Fruit fly (Drosophila melanogaster): ENCODE measurements around the gene Cpr76Bd.
A peak's percentile ranks its signal among the peaks of the same experiment; 100 is the strongest.

Cpr76Bd gene

dm6 chr3L:19497135-19497534 lies 35.4 kb upstream of the Cpr76Bd start:
- TF ChIP-seq Crg-1 (GFP tag; optimal IDR thresholded peaks at IDR 0.05) (no peak), tj (GFP tag; optimal IDR thresholded peaks at IDR 0.05) (no peak), CG11617 (GFP tag; optimal IDR thresholded peaks at IDR 0.05) (no peak), CG5204 (GFP tag; optimal IDR thresholded peaks at IDR 0.05) (no peak), CG14711 (tag; optimal IDR thresholded peaks at IDR 0.05) (no peak), cic (GFP tag; optimal IDR thresholded peaks at IDR 0.05) (no peak), CG1620 (GFP tag; optimal IDR thresholded peaks at IDR 0.05) (no peak), CG7045 (GFP tag; optimal IDR thresholded peaks at IDR 0.05) (no peak), kay (GFP tag; ENCODE audit: borderline replicate concordance) (no peak), Hr96 (GFP tag; optimal IDR thresholded peaks at IDR 0.05) (no peak), ovo (GFP tag; optimal IDR thresholded peaks at IDR 0.05) (no peak), CG33017 (tag; optimal IDR thresholded peaks at IDR 0.05) (no peak), toe (GFP tag; optimal IDR thresholded peaks at IDR 0.05) (no peak), CG12768 (GFP tag; optimal IDR thresholded peaks at IDR 0.05) (no peak), pad (GFP tag; optimal IDR thresholded peaks at IDR 0.05) (no peak), cnc (optimal IDR thresholded peaks at IDR 0.05) (no peak), Clk (GFP tag; optimal IDR thresholded peaks at IDR 0.05) (no peak), Mnt (GFP tag; optimal IDR thresholded peaks at IDR 0.05) (no peak), CG7101 (tag; optimal IDR thresholded peaks at IDR 0.05) (no peak)

DNA sequence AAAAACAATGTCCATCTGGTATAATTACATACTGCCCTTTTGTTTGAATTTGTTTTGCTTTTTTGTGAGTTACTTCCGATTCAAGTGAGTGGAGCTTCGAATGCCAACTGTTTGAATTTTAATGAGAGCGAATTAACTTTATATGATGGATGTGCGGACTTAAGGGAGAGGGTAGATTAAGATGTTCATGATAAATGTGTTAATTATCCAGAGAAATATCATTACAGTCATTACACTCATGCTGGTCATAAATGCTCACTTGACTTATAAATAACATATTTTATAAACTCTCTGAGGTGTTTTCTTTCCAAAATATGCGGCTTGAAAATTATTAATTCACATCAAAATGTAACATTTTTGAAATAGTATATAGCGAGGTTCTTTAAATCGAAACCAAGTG lies 34.9 kb upstream of the Cpr76Bd start, which contains the start of gene CG9449:
Gene CG9449 (minus strand): TSS at position 101 of the 400 bp plus-strand sequence.
- TF ChIP-seq Hr96 (GFP tag; optimal IDR thresholded peaks at IDR 0.05): no peak
- no peak for TF ChIP-seq toe (GFP tag; optimal IDR thresholded peaks at IDR 0.05)
- TF ChIP-seq CG1620 (GFP tag; optimal IDR thresholded peaks at IDR 0.05): no peak
- TF ChIP-seq cnc (optimal IDR thresholded peaks at IDR 0.05): no peak
- TF ChIP-seq Mnt (GFP tag; optimal IDR thresholded peaks at IDR 0.05): no peak
- no peak for TF ChIP-seq CG12768 (GFP tag; optimal IDR thresholded peaks at IDR 0.05)
- TF ChIP-seq ovo (GFP tag; optimal IDR thresholded peaks at IDR 0.05): no peak
- no peak for TF ChIP-seq CG33017 (tag; optimal IDR thresholded peaks at IDR 0.05)
- TF ChIP-seq CG14711 (tag; optimal IDR thresholded peaks at IDR 0.05): no peak
- no peak for TF ChIP-seq Crg-1 (GFP tag; optimal IDR thresholded peaks at IDR 0.05)
- TF ChIP-seq CG7045 (GFP tag; optimal IDR thresholded peaks at IDR 0.05): no peak

dm6 chr3L:19499334-19499733 lies 33.2 kb upstream of the Cpr76Bd start:
- TF ChIP-seq CG7045 (GFP tag; optimal IDR thresholded peaks at IDR 0.05) (peak; percentile 66), Crg-1 (GFP tag; optimal IDR thresholded peaks at IDR 0.05) (no peak), CG5204 (GFP tag; optimal IDR thresholded peaks at IDR 0.05) (no peak), Mnt (GFP tag; optimal IDR thresholded peaks at IDR 0.05) (no peak)

dm6 chr3L:19500698-19501097 lies 31.8 kb upstream of the Cpr76Bd start, which contains the start of gene CG9451:
CG9451 (minus strand) TSS chr3L:19500798.
- TF ChIP-seq Crg-1 (GFP tag; optimal IDR thresholded peaks at IDR 0.05) (no peak), ovo (GFP tag; optimal IDR thresholded peaks at IDR 0.05) (no peak), pad (GFP tag; optimal IDR thresholded peaks at IDR 0.05) (no peak), bab1 (GFP tag; optimal IDR thresholded peaks at IDR 0.05) (no peak), CG14711 (tag; optimal IDR thresholded peaks at IDR 0.05) (no peak), Clk (GFP tag; optimal IDR thresholded peaks at IDR 0.05) (no peak), CG5204 (GFP tag; optimal IDR thresholded peaks at IDR 0.05) (no peak), CG11617 (GFP tag; optimal IDR thresholded peaks at IDR 0.05) (no peak), CG12768 (GFP tag; optimal IDR thresholded peaks at IDR 0.05) (no peak), cnc (optimal IDR thresholded peaks at IDR 0.05) (no peak), CG7045 (GFP tag; optimal IDR thresholded peaks at IDR 0.05) (no peak), toe (GFP tag; optimal IDR thresholded peaks at IDR 0.05) (no peak), Hr96 (GFP tag; optimal IDR thresholded peaks at IDR 0.05) (no peak), tj (GFP tag; optimal IDR thresholded peaks at IDR 0.05) (no peak), CG7101 (tag; optimal IDR thresholded peaks at IDR 0.05) (no peak)

dm6 chr3L:19503770-19504169 lies 28.8 kb upstream of the Cpr76Bd start, which contains the start of gene CG9452:
CG9452 (minus strand) TSS chr3L:19503870.
- no peak for TF ChIP-seq tj (GFP tag; optimal IDR thresholded peaks at IDR 0.05)
- no peak for TF ChIP-seq CG7101 (tag; optimal IDR thresholded peaks at IDR 0.05)
- no peak for TF ChIP-seq ovo (GFP tag; optimal IDR thresholded peaks at IDR 0.05)
- no peak for TF ChIP-seq toe (GFP tag; optimal IDR thresholded peaks at IDR 0.05)
- TF ChIP-seq pad (GFP tag; optimal IDR thresholded peaks at IDR 0.05): no peak
- no peak for TF ChIP-seq CG7045 (GFP tag; optimal IDR thresholded peaks at IDR 0.05)
- no peak for TF ChIP-seq CG1620 (GFP tag; optimal IDR thresholded peaks at IDR 0.05)
- no peak for TF ChIP-seq CG33017 (tag; optimal IDR thresholded peaks at IDR 0.05)
- TF ChIP-seq CG5204 (GFP tag; optimal IDR thresholded peaks at IDR 0.05): no peak
- TF ChIP-seq bab1 (GFP tag; optimal IDR thresholded peaks at IDR 0.05): no peak
- TF ChIP-seq CG11617 (GFP tag; optimal IDR thresholded peaks at IDR 0.05): no peak

- peak; percentile 64 for TF ChIP-seq CG11617 (GFP tag; optimal IDR thresholded peaks at IDR 0.05)
- peak; percentile 42 for TF ChIP-seq Mnt (GFP tag; optimal IDR thresholded peaks at IDR 0.05)
- TF ChIP-seq CG33017 (tag; optimal IDR thresholded peaks at IDR 0.05): peak; percentile 2
- peak; percentile 39 for TF ChIP-seq CG7101 (tag; optimal IDR thresholded peaks at IDR 0.05)
- no peak for TF ChIP-seq Hr96 (GFP tag; optimal IDR thresholded peaks at IDR 0.05)
- TF ChIP-seq Clk (GFP tag; optimal IDR thresholded peaks at IDR 0.05): peak; percentile 30
- peak; percentile 4 for TF ChIP-seq tj (GFP tag; optimal IDR thresholded peaks at IDR 0.05)
- TF ChIP-seq Crg-1 (GFP tag; optimal IDR thresholded peaks at IDR 0.05): peak; percentile 63
- TF ChIP-seq CG7045 (GFP tag; optimal IDR thresholded peaks at IDR 0.05): peak; percentile 76
- TF ChIP-seq CG5204 (GFP tag; optimal IDR thresholded peaks at IDR 0.05): no peak
- peak; percentile 11 for TF ChIP-seq cic (GFP tag; optimal IDR thresholded peaks at IDR 0.05)
- no peak for TF ChIP-seq CG1620 (GFP tag; optimal IDR thresholded peaks at IDR 0.05)
- TF ChIP-seq toe (GFP tag; optimal IDR thresholded peaks at IDR 0.05): no peak
- peak; percentile 30 for TF ChIP-seq CG12768 (GFP tag; optimal IDR thresholded peaks at IDR 0.05)
- no peak for TF ChIP-seq ovo (GFP tag; optimal IDR thresholded peaks at IDR 0.05)
Measured at dm6 chr3L:19504719-19505118, 27.8 kb upstream of the Cpr76Bd start.
